Worm (Caenorhabditis elegans): ENCODE data around the gene srh-118.

DNA sequence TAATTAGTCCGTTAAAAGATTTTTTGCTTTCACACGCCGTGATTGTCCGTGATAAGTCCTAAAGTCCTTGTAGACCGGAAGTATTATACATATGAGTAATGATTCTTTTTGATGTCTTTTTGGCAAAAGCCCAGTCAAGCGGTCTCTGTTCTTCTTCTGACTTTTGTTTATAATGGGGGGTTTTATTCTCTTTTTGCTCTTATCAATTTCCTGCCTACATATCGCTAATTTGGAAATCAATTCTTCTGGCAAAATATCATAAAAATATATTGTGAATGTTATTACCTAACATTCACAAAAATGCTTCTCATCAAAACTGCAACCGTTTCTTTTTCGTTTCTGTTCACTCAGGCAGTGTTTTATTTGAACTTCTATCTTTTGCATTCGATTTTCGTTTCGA, 19.5 kb downstream of the srh-118 start, which contains the start of gene srbc-61:
- no peak for TF ChIP-seq unc-62 (GFP tag; optimal IDR thresholded peaks at IDR 0.05)
- no peak for TF ChIP-seq nhr-76 (tag; optimal IDR thresholded peaks at IDR 0.05)
- no peak for TF ChIP-seq snpc-4 (tag; optimal IDR thresholded peaks at IDR 0.05)
- no peak for TF ChIP-seq nhr-12 (tag; optimal IDR thresholded peaks at IDR 0.05)
- no peak for TF ChIP-seq ztf-11 (tag; optimal IDR thresholded peaks at IDR 0.05)
- no peak for TF ChIP-seq lsy-2 (tag; optimal IDR thresholded peaks at IDR 0.05)
- no peak for TF ChIP-seq mep-1 (tag; optimal IDR thresholded peaks at IDR 0.05)
- TF ChIP-seq ceh-39 (tag; optimal IDR thresholded peaks at IDR 0.05) = no peak
- TF ChIP-seq sptf-1 (tag; optimal IDR thresholded peaks at IDR 0.05) = no peak
- TF ChIP-seq tbx-8 (GFP tag; optimal IDR thresholded peaks at IDR 0.05) = no peak

Data from whole organism, mixed stage, embryonic.